Fruit fly (Drosophila melanogaster): ENCODE measurements around the gene emc.

Gene emc

dm6 chr3L:762331-762907 is 13.2 kb downstream of the emc start (continued):
- TF ChIP-seq fd3F (GFP tag; optimal IDR thresholded peaks at IDR 0.05) (peak; percentile 38), Atf-2 (GFP tag; optimal IDR thresholded peaks at IDR 0.05) (peak; percentile 82), ap (GFP tag; IDR thresholded peaks at IDR 0.05) (peak; percentile 77), CG1024 (GFP tag; IDR thresholded peaks at IDR 0.05) (peak; percentile 90), Max (GFP tag; optimal IDR thresholded peaks at IDR 0.05) (peak; percentile 44), HHEX (GFP tag; optimal IDR thresholded peaks at IDR 0.05) (peak; percentile 73), CG10209 (GFP tag; optimal IDR thresholded peaks at IDR 0.05) (peak; percentile 77), sc (optimal IDR thresholded peaks at IDR 0.05) (no peak), sc (GFP tag; optimal IDR thresholded peaks at IDR 0.05) (peak; percentile 74), CG3995 (GFP tag; optimal IDR thresholded peaks at IDR 0.05) (no peak), wor (GFP tag; IDR thresholded peaks at IDR 0.05) (peak; percentile 69), pho (GFP tag; optimal IDR thresholded peaks at IDR 0.05) (peak; percentile 32), Rfx (GFP tag; IDR thresholded peaks at IDR 0.05) (peak; percentile 79), HLH54F (GFP tag; optimal IDR thresholded peaks at IDR 0.05) (peak; percentile 63), CG13624 (GFP tag; optimal IDR thresholded peaks at IDR 0.05) (peak; percentile 63), CG3065 (GFP tag; optimal IDR thresholded peaks at IDR 0.05) (peak; percentile 35), CG6254 (GFP tag; optimal IDR thresholded peaks at IDR 0.05) (peak; percentile 82), Lpt (GFP tag; optimal IDR thresholded peaks at IDR 0.05) (no peak), ftz-f1 (GFP tag; optimal IDR thresholded peaks at IDR 0.05) (no peak), Aef1 (GFP tag; IDR thresholded peaks at IDR 0.05) (peak; percentile 79), lmd (GFP tag; IDR thresholded peaks at IDR 0.05) (peak; percentile 81), CrebB (tag; optimal IDR thresholded peaks at IDR 0.05) (peak; percentile 28), sim (GFP tag; IDR thresholded peaks at IDR 0.05) (peak; percentile 81), CG12155 (GFP tag; optimal IDR thresholded peaks at IDR 0.05) (peak; percentile 47), CG15073 (GFP tag; optimal IDR thresholded peaks at IDR 0.05) (peak; percentile 38), NC2α (GFP tag; optimal IDR thresholded peaks at IDR 0.05) (peak; percentile 77), oc (tag; optimal IDR thresholded peaks at IDR 0.05) (peak; percentile 92), psq (GFP tag; optimal IDR thresholded peaks at IDR 0.05) (peak; percentile 53), Six4 (GFP tag; optimal IDR thresholded peaks at IDR 0.05) (peak; percentile 80), Trl (optimal IDR thresholded peaks at IDR 0.05) (no peak), Trl (GFP tag; optimal IDR thresholded peaks at IDR 0.05) (peak; percentile 66), CG14014 (GFP tag; IDR thresholded peaks at IDR 0.05) (peak; percentile 83), CG11398 (GFP tag; optimal IDR thresholded peaks at IDR 0.05) (peak; percentile 65), CG3838 (GFP tag; optimal IDR thresholded peaks at IDR 0.05) (peak; percentile 8), gfzf (GFP tag; optimal IDR thresholded peaks at IDR 0.05) (no peak), Rx (GFP tag; IDR thresholded peaks at IDR 0.05) (peak; percentile 86), dan (GFP tag; IDR thresholded peaks at IDR 0.05) (peak; percentile 71; the same call in 1 of the 2 replicates), crc (GFP tag; optimal IDR thresholded peaks at IDR 0.05) (peak; percentile 66), CG30020 (tag; optimal IDR thresholded peaks at IDR 0.05) (peak; percentile 6), Pdp1 (GFP tag; optimal IDR thresholded peaks at IDR 0.05) (peak; percentile 80), caup (GFP tag; optimal IDR thresholded peaks at IDR 0.05; ENCODE audit: severe bottlenecking) (peak; percentile 55), CG42726 (GFP tag; IDR thresholded peaks at IDR 0.05; ENCODE audit: partially characterized antibody) (no peak), CG1603 (tag; optimal IDR thresholded peaks at IDR 0.05) (peak; percentile 95), CTCF (GFP tag; optimal IDR thresholded peaks at IDR 0.05) (peak; percentile 27), crol (GFP tag; IDR thresholded peaks at IDR 0.05) (no peak), CG12391 (tag; optimal IDR thresholded peaks at IDR 0.05) (peak; percentile 84), stwl (tag; optimal IDR thresholded peaks at IDR 0.05) (peak; percentile 14), B-H2 (GFP tag; optimal IDR thresholded peaks at IDR 0.05) (no peak), GATAe (GFP tag; conservative IDR thresholded peaks at IDR 0.05) (no peak), sd (tag; optimal IDR thresholded peaks at IDR 0.05) (peak; percentile 22), wek (GFP tag; optimal IDR thresholded peaks at IDR 0.05) (no peak), Dll (GFP tag; IDR thresholded peaks at IDR 0.05; ENCODE audit: partially characterized antibody) (no peak)
